Worm (Caenorhabditis elegans) whole organism, young adult: ENCODE data around the gene inx-9.

ENCODE experiments used
- F23B12.7 ChIP-seq: sonication (generic microtip); optimal IDR thresholded peaks from 2 replicates; lab custom pipeline; 2017; ENCODE audit warnings: missing genetic modification characterization, mild to moderate bottlenecking, missing compliant biosample characterization, antibody characterized with exemption, moderate library complexity; ENCODE audit not compliant: insufficient read depth
- ama-1 ChIP-seq, 3 experiments: fragments of 150-350 bp in 1 of 3; sonication (generic microtip) in 2 of 3; optimal IDR thresholded peaks; 2 replicates each; lab custom pipeline; 2014 to 2018; ENCODE audit warnings: missing biosample characterization in 2 of 3, missing genetic modification characterization in 2 of 3, missing genetic modification reagents in 2 of 3
- lin-40 ChIP-seq: sonication (generic microtip); optimal IDR thresholded peaks from 2 replicates; lab custom pipeline; 2016; ENCODE audit warnings: missing genetic modification characterization, mild to moderate bottlenecking, missing compliant biosample characterization, missing genotype, missing genetic modification reagents
- mel-28 ChIP-seq: sonication (generic microtip); optimal IDR thresholded peaks from 2 replicates; lab custom pipeline; 2016; ENCODE audit warnings: borderline replicate concordance, mild to moderate bottlenecking, missing genetic modification characterization, missing compliant biosample characterization
- mxl-1 ChIP-seq: sonication (generic microtip); optimal IDR thresholded peaks from 2 replicates; lab custom pipeline; 2016; ENCODE audit warnings: missing genetic modification characterization, missing compliant biosample characterization
- rpc-1 ChIP-seq, 2 experiments: fragments of 150-350 bp in 1 of 2; sonication (generic microtip) in 1 of 2; optimal IDR thresholded peaks; 2 replicates each; lab custom pipeline; 2014 to 2018; ENCODE audit warnings: missing biosample characterization in 1 of 2, missing genetic modification characterization in 1 of 2, missing genetic modification reagents in 1 of 2, missing genotype in 1 of 2
- sea-2 ChIP-seq: fragments of 200-800 bp; sonication (Bioruptor generic); IDR thresholded peaks from 2 replicates; pipeline ENCODE4 v1.3.6; 2022; ENCODE audit warnings: missing genetic modification characterization, missing compliant biosample characterization
- unc-130 ChIP-seq: sonication (generic microtip); optimal IDR thresholded peaks from 2 replicates; lab custom pipeline; 2016; ENCODE audit warnings: missing genetic modification reagents, missing genetic modification characterization, missing compliant biosample characterization

DNA sequence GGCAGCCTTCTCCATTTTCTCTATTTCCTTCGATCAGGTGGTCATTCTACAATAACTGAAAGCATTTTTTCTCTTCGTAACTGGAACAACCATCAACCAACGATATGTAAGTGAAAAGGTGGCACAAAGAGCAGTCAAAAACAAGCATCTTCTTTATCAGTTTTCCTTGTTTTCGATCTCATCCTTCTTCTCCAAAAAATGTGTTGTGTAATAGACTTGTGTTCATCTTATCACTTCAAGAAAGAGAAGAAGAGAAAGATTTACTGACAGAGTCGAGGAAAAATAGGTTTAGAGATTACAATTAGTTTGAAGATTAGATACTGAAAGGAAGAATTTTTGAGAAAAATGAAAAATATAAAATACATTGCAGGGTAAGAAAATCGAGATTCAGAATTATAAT, 30.8 kb upstream of the inx-9 start:
- TF ChIP-seq mxl-1 (no peak), ama-1 (optimal IDR thresholded peaks at IDR 0.05; lab: Kevin White, UChicago) (no peak), ama-1 (GFP tag; optimal IDR thresholded peaks at IDR 0.05; lab: Kevin White, UChicago) (no peak), unc-130 (GFP tag; lab: Kevin White, UChicago) (no peak), F23B12.7 (no peak), sea-2 (GFP tag; lab: Robert Waterston, UW) (no peak), mel-28 (no peak), rpc-1 (optimal IDR thresholded peaks at IDR 0.05; lab: Kevin White, UChicago) (no peak), rpc-1 (tag; optimal IDR thresholded peaks at IDR 0.05; lab: Kevin White, UChicago) (no peak), lin-40 (tag; lab: Kevin White, UChicago) (no peak)
